Worm (Caenorhabditis elegans) whole organism, midembryonic: ENCODE data around the gene oma-2.

ENCODE experiments used
- T22C8.4 ChIP-seq: fragments of 200-800 bp; sonication (Bioruptor generic); IDR thresholded peaks from 2 replicates; pipeline ENCODE4 v1.3.6; 2022; ENCODE audit warnings: missing genetic modification characterization, missing compliant biosample characterization
- cog-1 ChIP-seq: sonication (generic microtip); optimal IDR thresholded peaks from 2 replicates; lab custom pipeline; 2016; ENCODE audit warnings: missing genetic modification characterization, missing compliant biosample characterization
- klf-2 ChIP-seq: fragments of 200-800 bp; sonication (Bioruptor generic); conservative IDR thresholded peaks from 2 replicates; pipeline ENCODE4 v1.3.6; 2022; ENCODE audit warnings: missing genetic modification reagents, missing genetic modification characterization, missing compliant biosample characterization
- med-1 ChIP-seq: sonication (generic microtip); optimal IDR thresholded peaks from 2 replicates; lab custom pipeline; 2017; ENCODE audit warnings: missing genetic modification characterization, mild to moderate bottlenecking, missing compliant biosample characterization, antibody characterized with exemption, missing genetic modification reagents; ENCODE audit not compliant: insufficient read depth
- ref-1 ChIP-seq: fragments of 200-800 bp; sonication (Bioruptor generic); conservative IDR thresholded peaks from 2 replicates; pipeline ENCODE4 v1.3.6; 2022; ENCODE audit warnings: missing genetic modification reagents, missing genetic modification characterization, missing compliant biosample characterization
- tab-1 ChIP-seq: fragments of 200-800 bp; sonication (Bioruptor generic); IDR thresholded peaks from 2 replicates; pipeline ENCODE4 v1.3.6; 2022; ENCODE audit warnings: missing genetic modification characterization, missing compliant biosample characterization
- ztf-23 ChIP-seq: fragments of 200-800 bp; sonication (Bioruptor generic); IDR thresholded peaks from 2 replicates; pipeline ENCODE4 v1.3.6; 2022; ENCODE audit warnings: missing genetic modification reagents, missing genetic modification characterization, missing compliant biosample characterization

DNA sequence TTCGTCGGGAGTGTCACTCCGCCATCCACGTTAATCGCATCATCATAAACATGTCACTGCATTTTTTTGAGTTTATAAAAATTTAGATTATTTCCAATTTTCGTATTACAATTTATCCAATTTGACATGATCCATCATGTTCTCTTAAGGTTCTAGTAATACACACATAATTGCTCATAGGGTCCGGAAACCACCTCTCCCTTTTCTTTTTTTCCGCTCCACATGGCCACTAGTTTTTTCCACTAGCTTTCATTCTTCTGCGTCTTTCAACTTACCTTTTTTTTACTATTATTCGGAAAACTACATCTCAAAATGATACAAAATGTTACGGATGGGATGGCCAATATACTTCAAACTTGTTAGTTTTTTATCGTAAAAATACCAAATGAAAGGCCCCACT is 43.4 kb upstream of the oma-2 start, which contains the start of gene Y97E10AL.1:
- TF ChIP-seq med-1 = no peak
- no peak for TF ChIP-seq ztf-23
- no peak for TF ChIP-seq T22C8.4 (GFP tag; lab: Robert Waterston, UW)
- TF ChIP-seq ref-1 = no peak
- TF ChIP-seq tab-1 (GFP tag; lab: Robert Waterston, UW) = no peak
- no peak for TF ChIP-seq klf-2 (GFP tag; lab: Robert Waterston, UW)
- TF ChIP-seq cog-1 = no peak
